Worm (Caenorhabditis elegans): ENCODE measurements around the gene srw-56.

ce11 chrV:15965114-15965513 lies 12.5 kb upstream of the srw-56 start, which contains the start of gene sri-2:
- TF ChIP-seq syd-9 (tag; optimal IDR thresholded peaks at IDR 0.05), result no peak
- no peak for TF ChIP-seq ama-1 (optimal IDR thresholded peaks at IDR 0.05)
- no peak for TF ChIP-seq sox-4 (tag; optimal IDR thresholded peaks at IDR 0.05)
- TF ChIP-seq pha-4 (tag; optimal IDR thresholded peaks at IDR 0.05), result no peak
- no peak for TF ChIP-seq ceh-45 (GFP tag; IDR thresholded peaks at IDR 0.05)
- no peak for TF ChIP-seq ceh-9 (tag; optimal IDR thresholded peaks at IDR 0.05)
- no peak for TF ChIP-seq elt-2 (tag; optimal IDR thresholded peaks at IDR 0.05)
- TF ChIP-seq pag-3 (tag; optimal IDR thresholded peaks at IDR 0.05; ENCODE audit: borderline replicate concordance), result no peak
- no peak for TF ChIP-seq fkh-10 (GFP tag; optimal IDR thresholded peaks at IDR 0.05)
- TF ChIP-seq ceh-19 (GFP tag; optimal IDR thresholded peaks at IDR 0.05), result no peak
- TF ChIP-seq dmd-4 (tag; optimal IDR thresholded peaks at IDR 0.05; ENCODE audit: borderline replicate concordance), result no peak
- no peak for TF ChIP-seq ztf-16 (tag; optimal IDR thresholded peaks at IDR 0.05)

Data from whole organism, late embryonic.